Fruit fly (Drosophila melanogaster) whole organism, embryonic: ENCODE results near the gene SmE.

ENCODE experiments used
- Aef1 ChIP-seq: fragments of 200-800 bp; sonication (Bioruptor generic); IDR thresholded peaks from 3 replicates; pipeline ENCODE4 v1.3.6; 2022; ENCODE audit warnings: missing biosample characterization, missing genetic modification characterization
- C15 ChIP-seq: fragments of 200-800 bp; sonication (Bioruptor generic); IDR thresholded peaks from 3 replicates; pipeline ENCODE4 v1.3.6; 2022; ENCODE audit warnings: missing biosample characterization, missing genetic modification characterization
- CG10147 ChIP-seq: fragments of 200-800 bp; sonication (Bioruptor generic); optimal IDR thresholded peaks from 2 replicates; lab custom pipeline; 2019; ENCODE audit warnings: missing biosample characterization, mild to moderate bottlenecking, missing genetic modification characterization, moderate library complexity
- CG10209 ChIP-seq: fragments of 200-800 bp; sonication (Bioruptor generic); optimal IDR thresholded peaks from 3 replicates; lab custom pipeline; 2017; ENCODE audit warnings: missing biosample characterization, mild to moderate bottlenecking, missing genetic modification characterization, missing genetic modification reagents
- CG10431 ChIP-seq: fragments of 200-800 bp; sonication (Bioruptor generic); optimal IDR thresholded peaks from 3 replicates; lab custom pipeline; 2018; ENCODE audit warnings: missing biosample characterization, mild to moderate bottlenecking, missing genetic modification characterization
- CG10979 ChIP-seq: fragments of 200-800 bp; sonication (Bioruptor generic); optimal IDR thresholded peaks from 2 replicates; lab custom pipeline; 2018; ENCODE audit warnings: missing biosample characterization, mild to moderate bottlenecking, missing genetic modification characterization, moderate library complexity
- CG12155 ChIP-seq: fragments of 200-800 bp; sonication (Bioruptor generic); optimal IDR thresholded peaks from 3 replicates; lab custom pipeline; 2016; ENCODE audit warnings: missing biosample characterization, missing genetic modification characterization
- CG12391 ChIP-seq: fragments of 200-800 bp; sonication (Bioruptor generic); optimal IDR thresholded peaks from 3 replicates; lab custom pipeline; 2018; ENCODE audit warnings: missing biosample characterization, mild to moderate bottlenecking, missing genetic modification characterization, moderate library complexity
- CG12659 ChIP-seq: fragments of 200-800 bp; sonication (Bioruptor generic); optimal IDR thresholded peaks from 3 replicates; lab custom pipeline; 2017; ENCODE audit warnings: mild to moderate bottlenecking, missing biosample characterization, missing genetic modification reagents, missing genetic modification characterization
- CG13296 ChIP-seq: fragments of 200-800 bp; sonication (Bioruptor generic); optimal IDR thresholded peaks from 3 replicates; lab custom pipeline; 2018; ENCODE audit warnings: missing biosample characterization, mild to moderate bottlenecking, missing genetic modification characterization
- CG13424 ChIP-seq: fragments of 200-800 bp; sonication (Bioruptor generic); optimal IDR thresholded peaks from 2 replicates; lab custom pipeline; 2019; ENCODE audit warnings: missing biosample characterization, mild to moderate bottlenecking, missing genetic modification characterization, moderate library complexity
- CG14710 ChIP-seq: fragments of 200-800 bp; sonication (Bioruptor generic); optimal IDR thresholded peaks from 3 replicates; lab custom pipeline; 2019; ENCODE audit warnings: missing biosample characterization, mild to moderate bottlenecking, missing genetic modification characterization, moderate library complexity
- CG15514 ChIP-seq: fragments of 200-800 bp; sonication (Bioruptor generic); optimal IDR thresholded peaks from 3 replicates; lab custom pipeline; 2017; ENCODE audit warnings: missing biosample characterization, missing genetic modification characterization, mild to moderate bottlenecking, moderate library complexity, missing genetic modification reagents
- CG1647 ChIP-seq: fragments of 200-800 bp; sonication (Bioruptor generic); optimal IDR thresholded peaks from 3 replicates; lab custom pipeline; 2016; ENCODE audit warnings: missing biosample characterization, missing genetic modification characterization
- CG18262 ChIP-seq: fragments of 200-800 bp; optimal IDR thresholded peaks from 3 replicates; lab custom pipeline; 2019; ENCODE audit warnings: missing biosample characterization, mild to moderate bottlenecking, missing genetic modification characterization, moderate library complexity
- CG18619 ChIP-seq: fragments of 200-800 bp; sonication (Bioruptor generic); optimal IDR thresholded peaks from 3 replicates; lab custom pipeline; 2017; ENCODE audit warnings: missing biosample characterization, mild to moderate bottlenecking, missing genetic modification characterization
- CG31441 ChIP-seq: fragments of 200-800 bp; sonication (Bioruptor generic); IDR thresholded peaks from 2 replicates; pipeline ENCODE4 v1.3.6; 2022; ENCODE audit warnings: missing biosample characterization, missing genetic modification characterization
- CG32767 ChIP-seq: fragments of 200-800 bp; sonication (Bioruptor generic); IDR thresholded peaks from 2 replicates; pipeline ENCODE4 v1.3.6; 2022; ENCODE audit warnings: missing biosample characterization, missing genetic modification characterization
- CG34224 ChIP-seq: fragments of 200-800 bp; sonication (Bioruptor generic); IDR thresholded peaks from 3 replicates; pipeline ENCODE4 v1.3.6; 2022; ENCODE audit warnings: missing biosample characterization, missing genetic modification characterization; ENCODE audit not compliant: partially characterized antibody
- CG5180 ChIP-seq: fragments of 200-800 bp; sonication (Bioruptor generic); optimal IDR thresholded peaks from 3 replicates; lab custom pipeline; 2017; ENCODE audit warnings: missing biosample characterization, missing genetic modification characterization, mild to moderate bottlenecking, moderate library complexity, missing genetic modification reagents
- CHES-1-like ChIP-seq: fragments of 200-800 bp; sonication (Bioruptor generic); optimal IDR thresholded peaks from 2 replicates; lab custom pipeline; 2016; ENCODE audit warnings: missing biosample characterization, missing genetic modification characterization
- Dek ChIP-seq: fragments of 200-800 bp; sonication (Bioruptor generic); optimal IDR thresholded peaks from 3 replicates; lab custom pipeline; 2019; ENCODE audit warnings: missing biosample characterization, mild to moderate bottlenecking, missing genetic modification characterization, moderate library complexity
- Fer1 ChIP-seq: fragments of 200-800 bp; sonication (Bioruptor generic); optimal IDR thresholded peaks from 2 replicates; lab custom pipeline; 2017; ENCODE audit warnings: missing biosample characterization, mild to moderate bottlenecking, missing genetic modification characterization
- Lpt ChIP-seq: fragments of >200 bp; optimal IDR thresholded peaks from 2 replicates; lab custom pipeline; 2018; ENCODE audit warnings: missing biosample characterization, missing genetic modification characterization
- Med ChIP-seq: fragments of 200-800 bp; sonication (Bioruptor generic); peaks from one replicate; lab custom pipeline; 2016; ENCODE audit warnings: missing biosample characterization, missing genetic modification characterization, mild to moderate bottlenecking, inconsistent platforms, moderate library complexity
- Sry-δ ChIP-seq: fragments of 200-800 bp; sonication (Bioruptor generic); optimal IDR thresholded peaks from 2 replicates; lab custom pipeline; 2016; ENCODE audit warnings: missing biosample characterization, missing genetic modification characterization
- Tbp ChIP-seq: fragments of >200 bp; optimal IDR thresholded peaks from 2 replicates; lab custom pipeline; 2018; ENCODE audit warnings: missing biosample characterization, missing genetic modification characterization
- Xbp1 ChIP-seq: fragments of 200-800 bp; sonication (Bioruptor generic); optimal IDR thresholded peaks from 3 replicates; lab custom pipeline; 2016; ENCODE audit warnings: missing biosample characterization, mild to moderate bottlenecking, missing genetic modification characterization
- ara ChIP-seq: fragments of 200-800 bp; sonication (Bioruptor generic); IDR thresholded peaks from 2 replicates; pipeline ENCODE4 v1.3.6; 2022; ENCODE audit warnings: missing biosample characterization, missing genetic modification characterization
- ash1 ChIP-seq: fragments of 200-800 bp; sonication (Bioruptor generic); optimal IDR thresholded peaks from 2 replicates; lab custom pipeline; 2018; ENCODE audit warnings: missing biosample characterization, mild to moderate bottlenecking, missing genetic modification characterization
- bcd ChIP-seq: fragments of 200-800 bp; sonication (Bioruptor generic); optimal IDR thresholded peaks from 2 replicates; lab custom pipeline; 2017; ENCODE audit warnings: missing biosample characterization, mild to moderate bottlenecking, missing genetic modification characterization
- bsh ChIP-seq, 2 experiments: fragments of 200-800 bp; sonication (Bioruptor generic); optimal IDR thresholded peaks; 2 replicates each; lab custom pipeline; 2017 to 2018; ENCODE audit warnings: mild to moderate bottlenecking in 2 of 2, missing biosample characterization in 2 of 2, missing genetic modification characterization in 2 of 2, moderate library complexity in 1 of 2
- btn ChIP-seq: fragments of 200-800 bp; sonication (Bioruptor generic); optimal IDR thresholded peaks from 2 replicates; lab custom pipeline; 2016; ENCODE audit warnings: missing biosample characterization, missing genetic modification characterization
- chn ChIP-seq: fragments of 200-800 bp; sonication (Bioruptor generic); optimal IDR thresholded peaks from 2 replicates; lab custom pipeline; 2016; ENCODE audit warnings: missing biosample characterization, missing genetic modification characterization
- dati ChIP-seq: fragments of 200-800 bp; sonication (Bioruptor generic); IDR thresholded peaks from 2 replicates; pipeline ENCODE4 v1.3.6; 2022; ENCODE audit warnings: missing biosample characterization, missing genetic modification characterization
- dmrt11E ChIP-seq: fragments of 200-800 bp; sonication (Bioruptor generic); optimal IDR thresholded peaks from 3 replicates; lab custom pipeline; 2018; ENCODE audit warnings: missing biosample characterization, mild to moderate bottlenecking, missing genetic modification characterization, moderate library complexity
- dpn ChIP-seq, 2 experiments: fragments of 200-800 bp; sonication (Bioruptor generic); optimal IDR thresholded peaks; 3 replicates each; lab custom pipeline; 2016; ENCODE audit warnings: missing biosample characterization in 2 of 2, missing genetic modification characterization in 2 of 2
- fru ChIP-seq: fragments of >200 bp; optimal IDR thresholded peaks from 2 replicates; lab custom pipeline; 2017
- gem ChIP-seq: fragments of 200-800 bp; sonication (Bioruptor generic); optimal IDR thresholded peaks from 2 replicates; lab custom pipeline; 2019; ENCODE audit warnings: missing biosample characterization, mild to moderate bottlenecking, missing genetic modification characterization, moderate library complexity
- grau ChIP-seq: fragments of 200-800 bp; optimal IDR thresholded peaks from 3 replicates; lab custom pipeline; 2019; ENCODE audit warnings: missing biosample characterization, mild to moderate bottlenecking, missing genetic modification characterization, moderate library complexity
- gro ChIP-seq: fragments of 200-800 bp; sonication (Bioruptor generic); optimal IDR thresholded peaks from 2 replicates; lab custom pipeline; 2016; ENCODE audit warnings: missing biosample characterization, missing genetic modification characterization
- her ChIP-seq: fragments of 200-800 bp; sonication (Bioruptor generic); optimal IDR thresholded peaks from 2 replicates; lab custom pipeline; 2016; ENCODE audit warnings: missing biosample characterization, missing genetic modification characterization
- kah ChIP-seq: fragments of 200-800 bp; sonication (Bioruptor generic); optimal IDR thresholded peaks from 2 replicates; lab custom pipeline; 2018; ENCODE audit warnings: missing biosample characterization, mild to moderate bottlenecking, missing genetic modification characterization
- klu ChIP-seq: fragments of 200-800 bp; sonication (Bioruptor generic); IDR thresholded peaks from 2 replicates; pipeline ENCODE4 v1.3.6; 2022; ENCODE audit warnings: missing biosample characterization, missing genetic modification characterization
- lilli ChIP-seq: fragments of 200-800 bp; sonication (Bioruptor generic); optimal IDR thresholded peaks from 3 replicates; lab custom pipeline; 2016; ENCODE audit warnings: missing biosample characterization, missing genetic modification characterization
- nerfin-1 ChIP-seq: fragments of 200-800 bp; sonication (Bioruptor generic); optimal IDR thresholded peaks from 3 replicates; lab custom pipeline; 2019; ENCODE audit warnings: missing biosample characterization, mild to moderate bottlenecking, missing genetic modification characterization, moderate library complexity
- onecut ChIP-seq: fragments of 200-800 bp; sonication (Bioruptor generic); IDR thresholded peaks from 2 replicates; pipeline ENCODE4 v1.3.6; 2022; ENCODE audit warnings: missing biosample characterization, missing genetic modification characterization
- otp ChIP-seq: fragments of 200-800 bp; sonication (Bioruptor generic); IDR thresholded peaks from 3 replicates; pipeline ENCODE4, ENCODE4 v1.3.6; 2022; ENCODE audit warnings: missing biosample characterization, missing genetic modification characterization
- pros ChIP-seq: fragments of 200-800 bp; sonication (Bioruptor generic); optimal IDR thresholded peaks from 3 replicates; lab custom pipeline; 2019; ENCODE audit warnings: missing biosample characterization, mild to moderate bottlenecking, missing genetic modification characterization, moderate library complexity
- seq ChIP-seq: fragments of 200-800 bp; sonication (Bioruptor generic); IDR thresholded peaks from 2 replicates; pipeline ENCODE4 v1.3.6; 2022; ENCODE audit warnings: missing biosample characterization, missing genetic modification characterization
- sna ChIP-seq: fragments of 200-800 bp; sonication (Bioruptor generic); IDR thresholded peaks from 2 replicates; pipeline ENCODE4 v1.3.6; 2022; ENCODE audit warnings: missing biosample characterization, missing genetic modification characterization; ENCODE audit not compliant: partially characterized antibody
- stwl ChIP-seq: fragments of 200-800 bp; sonication (Bioruptor generic); optimal IDR thresholded peaks from 3 replicates; lab custom pipeline; 2018; ENCODE audit warnings: missing biosample characterization, mild to moderate bottlenecking, missing genetic modification characterization, moderate library complexity

SmE gene

dm6 chr2L:7851609-7852008 lies 33.6 kb downstream of the SmE start (continued):
- no peak for TF ChIP-seq CG5180 (GFP tag; lab: Kevin White, UChicago)
- TF ChIP-seq otp (GFP tag; lab: Robert Waterston, UW), result no peak
- TF ChIP-seq CG18262 (tag; lab: Kevin White, UChicago), result peak; percentile 47
- TF ChIP-seq CG1647, result no peak
- TF ChIP-seq CG10431 (GFP tag; lab: Kevin White, UChicago), result no peak
- TF ChIP-seq onecut (GFP tag; lab: Robert Waterston, UW), result no peak
- TF ChIP-seq ara, result peak; percentile 40; the same call in 1 of the 2 replicates
- TF ChIP-seq CG13424 (tag; lab: Kevin White, UChicago), result peak; percentile 9
- no peak for TF ChIP-seq dati
- peak; percentile 70 for TF ChIP-seq gem (tag; lab: Kevin White, UChicago)
- TF ChIP-seq CG10147, result no peak
- no peak for TF ChIP-seq Tbp (GFP tag; lab: Kevin White, UChicago)
- no peak for TF ChIP-seq klu
- TF ChIP-seq Aef1, result no peak
- no peak for TF ChIP-seq seq (GFP tag; lab: Robert Waterston, UW)
- no peak for TF ChIP-seq ash1 (GFP tag; lab: Kevin White, UChicago)
- TF ChIP-seq CG10209 (GFP tag; lab: Kevin White, UChicago), result no peak
- peak; percentile 39 for TF ChIP-seq CG12391 (tag; lab: Kevin White, UChicago)
- no peak for TF ChIP-seq C15 (GFP tag; lab: Robert Waterston, UW)
- TF ChIP-seq CG32767 (GFP tag; lab: Robert Waterston, UW), result no peak
- TF ChIP-seq grau (tag; lab: Kevin White, UChicago), result peak; percentile 46
- no peak for TF ChIP-seq sna (GFP tag; lab: Robert Waterston, UW)
- peak; percentile 59 for TF ChIP-seq CG10979
- no peak for TF ChIP-seq stwl
- TF ChIP-seq CG15514 (GFP tag; lab: Kevin White, UChicago), result no peak
- TF ChIP-seq chn (GFP tag; lab: Kevin White, UChicago), result peak; percentile 12
- no peak for TF ChIP-seq nerfin-1
- no peak for TF ChIP-seq pros (GFP tag; lab: Kevin White, UChicago)
- TF ChIP-seq CG13296 (GFP tag; lab: Kevin White, UChicago), result no peak
- no peak for TF ChIP-seq CG12659 (GFP tag; lab: Kevin White, UChicago)
- no peak for TF ChIP-seq kah (GFP tag; lab: Kevin White, UChicago)
- TF ChIP-seq dpn (GFP tag; optimal IDR thresholded peaks at IDR 0.05; lab: Kevin White, UChicago), result no peak
- peak; percentile 44 for TF ChIP-seq Med (GFP tag; lab: Kevin White, UChicago)
- TF ChIP-seq CHES-1-like (GFP tag; lab: Kevin White, UChicago), result no peak
- TF ChIP-seq bcd (GFP tag; lab: Kevin White, UChicago), result peak; percentile 15
- TF ChIP-seq Sry-δ (GFP tag; lab: Kevin White, UChicago), result no peak
- no peak for TF ChIP-seq fru (lab: Kevin White, UChicago)
- TF ChIP-seq CG34224 (GFP tag; lab: Robert Waterston, UW), result no peak
- peak; percentile 53 for TF ChIP-seq Fer1 (GFP tag; lab: Kevin White, UChicago)
- no peak for TF ChIP-seq CG18619 (GFP tag; lab: Kevin White, UChicago)
- no peak for TF ChIP-seq btn (GFP tag; lab: Kevin White, UChicago)
- TF ChIP-seq CG31441 (GFP tag; lab: Robert Waterston, UW), result peak; percentile 68
- peak; percentile 23 for TF ChIP-seq Xbp1 (GFP tag; lab: Kevin White, UChicago)
- TF ChIP-seq gro, result no peak
- peak in 1 of 2 experiments; percentile 69 for TF ChIP-seq bsh (GFP tag; optimal IDR thresholded peaks at IDR 0.05; lab: Kevin White, UChicago)
- no peak for TF ChIP-seq Lpt (GFP tag; lab: Kevin White, UChicago)
- TF ChIP-seq CG14710 (tag; lab: Kevin White, UChicago), result peak; percentile 29
- TF ChIP-seq her, result no peak
- no peak for TF ChIP-seq Dek
- peak; percentile 26 for TF ChIP-seq dmrt11E (tag; lab: Kevin White, UChicago)
- TF ChIP-seq lilli (GFP tag; lab: Kevin White, UChicago), result peak; percentile 13
- no peak for TF ChIP-seq CG12155
